Worm (Caenorhabditis elegans) whole organism, L4 larva: ENCODE measurements around the gene spc-2.

Experiments used
- D1046.2 ChIP-seq: fragments of 200-800 bp; sonication (Bioruptor generic); IDR thresholded peaks from 2 replicates; pipeline ENCODE4 v1.3.6; 2022; ENCODE audit warnings: missing genetic modification characterization, missing compliant biosample characterization
- F26F4.8 ChIP-seq: fragments of 200-800 bp; sonication (Bioruptor generic); conservative IDR thresholded peaks from 2 replicates; pipeline ENCODE4 v1.3.6; 2022; ENCODE audit warnings: missing genetic modification characterization, missing compliant biosample characterization
- F49E8.2 ChIP-seq: sonication (generic microtip); optimal IDR thresholded peaks from 2 replicates; lab custom pipeline; 2016; ENCODE audit warnings: missing compliant biosample characterization, mild to moderate bottlenecking, missing genetic modification characterization, borderline replicate concordance
- R02D3.7 ChIP-seq: fragments of 150-350 bp; sonication (generic microtip); optimal IDR thresholded peaks from 3 replicates; lab custom pipeline; 2014; ENCODE audit warnings: missing biosample characterization, missing genetic modification characterization
- T20F7.1 ChIP-seq: fragments of 200-800 bp; sonication (Bioruptor generic); optimal IDR thresholded peaks from 2 replicates; lab custom pipeline; 2018; ENCODE audit warnings: mild to moderate bottlenecking, missing genetic modification characterization, missing compliant biosample characterization
- Y105C5A.15 ChIP-seq: fragments of 200-800 bp; sonication (Bioruptor generic); IDR thresholded peaks from 2 replicates; pipeline ENCODE4 v1.3.6; 2022; ENCODE audit warnings: missing genetic modification characterization, missing compliant biosample characterization
- Y48G9A.11 ChIP-seq: fragments of 200-800 bp; sonication (Bioruptor generic); IDR thresholded peaks from 2 replicates; pipeline ENCODE4 v1.3.6; 2022; ENCODE audit warnings: missing genetic modification reagents, missing genetic modification characterization, missing compliant biosample characterization
- Y75B8A.6 ChIP-seq: fragments of 200-800 bp; sonication (Bioruptor generic); IDR thresholded peaks from 2 replicates; pipeline ENCODE4 v1.3.6; 2022; ENCODE audit warnings: missing genetic modification reagents, missing genetic modification characterization, missing compliant biosample characterization
- ama-1 ChIP-seq: fragments of 150-350 bp; optimal IDR thresholded peaks from 2 replicates; lab custom pipeline; 2014; ENCODE audit warnings: inconsistent platforms, mixed read lengths
- arid-1 ChIP-seq: fragments of 200-800 bp; sonication (Bioruptor generic); conservative IDR thresholded peaks from 2 replicates; pipeline ENCODE4 v1.3.6; 2022; ENCODE audit warnings: missing genetic modification reagents, missing genetic modification characterization, missing compliant biosample characterization
- attf-4 ChIP-seq: sonication (generic microtip); optimal IDR thresholded peaks from 3 replicates; lab custom pipeline; 2017; ENCODE audit warnings: missing biosample characterization, missing genetic modification characterization
- ceh-28 ChIP-seq: fragments of 150-350 bp; optimal IDR thresholded peaks from 2 replicates; lab custom pipeline; 2014; ENCODE audit warnings: missing biosample characterization, missing genetic modification reagents, missing genetic modification characterization
- ceh-32 ChIP-seq: sonication (generic microtip); optimal IDR thresholded peaks from 2 replicates; lab custom pipeline; 2016; ENCODE audit warnings: mild to moderate bottlenecking, missing genetic modification characterization, missing compliant biosample characterization; ENCODE audit not compliant: poor library complexity
- ceh-44 ChIP-seq: fragments of 200-800 bp; sonication (Bioruptor generic); IDR thresholded peaks from 2 replicates; pipeline ENCODE4 v1.3.6; 2022; ENCODE audit warnings: missing genetic modification reagents, missing genetic modification characterization, missing compliant biosample characterization
- ceh-62 ChIP-seq: sonication (generic microtip); optimal IDR thresholded peaks from 2 replicates; lab custom pipeline; 2017; ENCODE audit warnings: missing biosample characterization, missing genetic modification characterization
- ceh-82 ChIP-seq: sonication (generic microtip); optimal IDR thresholded peaks from 2 replicates; lab custom pipeline; 2017; ENCODE audit warnings: missing biosample characterization, missing genetic modification characterization
- cey-2 ChIP-seq: sonication (generic microtip); optimal IDR thresholded peaks from 3 replicates; lab custom pipeline; 2017; ENCODE audit warnings: missing genetic modification characterization, mild to moderate bottlenecking, missing compliant biosample characterization, antibody characterized with exemption, borderline replicate concordance; ENCODE audit not compliant: insufficient read depth
- dmd-8 ChIP-seq: fragments of 200-800 bp; sonication (Bioruptor generic); IDR thresholded peaks from 2 replicates; pipeline ENCODE4 v1.3.6; 2022; ENCODE audit warnings: missing genetic modification characterization, missing compliant biosample characterization
- dmd-9 ChIP-seq: fragments of 200-800 bp; sonication (Bioruptor generic); IDR thresholded peaks from 2 replicates; pipeline ENCODE4 v1.3.6; 2022; ENCODE audit warnings: missing genetic modification reagents, missing genetic modification characterization, missing compliant biosample characterization
- egl-27 ChIP-seq: sonication (generic microtip); optimal IDR thresholded peaks from 3 replicates; lab custom pipeline; 2017; ENCODE audit warnings: missing biosample characterization, missing genetic modification reagents, missing genetic modification characterization
- fos-1 ChIP-seq: fragments of 150-350 bp; optimal IDR thresholded peaks from 2 replicates; lab custom pipeline; 2014; ENCODE audit warnings: missing biosample characterization, missing genetic modification characterization
- hlh-11 ChIP-seq: fragments of 200-800 bp; sonication (Bioruptor generic); optimal IDR thresholded peaks from 2 replicates; lab custom pipeline; 2018; ENCODE audit warnings: mild to moderate bottlenecking, missing genetic modification characterization, missing compliant biosample characterization
- jun-1 ChIP-seq: fragments of 150-350 bp; optimal IDR thresholded peaks from 2 replicates; lab custom pipeline; 2014; ENCODE audit warnings: missing biosample characterization, missing genetic modification reagents, missing genetic modification characterization
- lin-15B ChIP-seq: fragments of 150-350 bp; sonication (generic microtip); optimal IDR thresholded peaks from 3 replicates; lab custom pipeline; 2014; ENCODE audit warnings: missing biosample characterization, missing genetic modification characterization
- lin-38 ChIP-seq: fragments of 200-800 bp; sonication (Bioruptor generic); IDR thresholded peaks from 2 replicates; pipeline ENCODE4 v1.3.6; 2022; ENCODE audit warnings: missing genetic modification reagents, missing genetic modification characterization, missing compliant biosample characterization
- lir-3 ChIP-seq: sonication (generic microtip); optimal IDR thresholded peaks from 2 replicates; lab custom pipeline; 2016; ENCODE audit warnings: mild to moderate bottlenecking, missing genetic modification characterization, missing compliant biosample characterization
- lsy-2 ChIP-seq, 2 experiments: fragments of 150-350 bp in 1 of 2; sonication (generic microtip) in 1 of 2; optimal IDR thresholded peaks; 2 replicates each; lab custom pipeline; 2014 to 2017; ENCODE audit warnings: missing biosample characterization in 2 of 2, missing genetic modification characterization in 2 of 2
- madf-9 ChIP-seq: fragments of 200-800 bp; sonication (Bioruptor generic); conservative IDR thresholded peaks from 2 replicates; pipeline ENCODE4 v1.3.6; 2022; ENCODE audit warnings: missing genetic modification reagents, missing genetic modification characterization, missing compliant biosample characterization
- mdl-1 ChIP-seq, 2 experiments: fragments of 150-350 bp in 1 of 2; sonication (generic microtip) in 1 of 2; optimal IDR thresholded peaks; 2 replicates each; lab custom pipeline; 2014 to 2017; ENCODE audit warnings: missing biosample characterization in 2 of 2, missing genetic modification characterization in 2 of 2
- mdt-29 ChIP-seq: fragments of 200-800 bp; sonication (Bioruptor generic); IDR thresholded peaks from 2 replicates; pipeline ENCODE4 v1.3.6; 2022; ENCODE audit warnings: missing genetic modification reagents, missing genetic modification characterization, missing compliant biosample characterization
- mep-1 ChIP-seq: fragments of 150-350 bp; sonication (generic microtip); optimal IDR thresholded peaks from 3 replicates; lab custom pipeline; 2014; ENCODE audit warnings: missing biosample characterization, missing genetic modification characterization
- mes-2 ChIP-seq: sonication (generic microtip); optimal IDR thresholded peaks from 2 replicates; lab custom pipeline; 2016; ENCODE audit warnings: missing genotype, mild to moderate bottlenecking, missing genetic modification characterization, missing compliant biosample characterization; ENCODE audit not compliant: poor library complexity, severe bottlenecking
- mxl-3 ChIP-seq: fragments of 200-800 bp; sonication (Bioruptor generic); optimal IDR thresholded peaks from 2 replicates; lab custom pipeline; 2018; ENCODE audit warnings: mild to moderate bottlenecking, missing genetic modification characterization, missing compliant biosample characterization
- nhr-102 ChIP-seq: sonication (generic microtip); optimal IDR thresholded peaks from 2 replicates; lab custom pipeline; 2016; ENCODE audit warnings: mild to moderate bottlenecking, missing genetic modification characterization, moderate library complexity, missing compliant biosample characterization
- nhr-237 ChIP-seq: sonication (generic microtip); optimal IDR thresholded peaks from 2 replicates; lab custom pipeline; 2017; ENCODE audit warnings: missing biosample characterization, missing genetic modification characterization
- nhr-25 ChIP-seq: sonication (generic microtip); optimal IDR thresholded peaks from 2 replicates; lab custom pipeline; 2017; ENCODE audit warnings: missing genetic modification characterization, mild to moderate bottlenecking, missing compliant biosample characterization, antibody characterized with exemption, moderate library complexity, borderline replicate concordance; ENCODE audit not compliant: insufficient read depth
- nhr-48 ChIP-seq: sonication (generic microtip); optimal IDR thresholded peaks from 2 replicates; lab custom pipeline; 2016; ENCODE audit warnings: mild to moderate bottlenecking, missing genetic modification characterization, missing compliant biosample characterization
- nhr-6 ChIP-seq: fragments of 150-350 bp; optimal IDR thresholded peaks from 2 replicates; lab custom pipeline; 2014; ENCODE audit warnings: missing biosample characterization, missing genetic modification characterization
- nhr-76 ChIP-seq: fragments of 150-350 bp; optimal IDR thresholded peaks from 2 replicates; lab custom pipeline; 2014; ENCODE audit warnings: missing biosample characterization, missing genetic modification characterization
- nhr-77 ChIP-seq: fragments of 150-350 bp; optimal IDR thresholded peaks from 2 replicates; lab custom pipeline; 2014; ENCODE audit warnings: missing biosample characterization, missing genetic modification characterization
- pha-4 ChIP-seq, 2 experiments: fragments of 150-350 bp in 1 of 2; fragments of 200-800 bp in 1 of 2; sonication (Bioruptor generic) in 1 of 2; IDR thresholded peaks in 1 of 2; optimal IDR thresholded peaks in 1 of 2; 2 replicates each; pipeline versions ENCODE4 v1.3.6 to Lab custom; 2014 to 2022; ENCODE audit warnings: missing genetic modification characterization in 2 of 2, missing genetic modification reagents in 2 of 2, missing biosample characterization in 1 of 2, missing compliant biosample characterization in 1 of 2
- set-16 ChIP-seq: fragments of 200-800 bp; sonication (Bioruptor generic); IDR thresholded peaks from 2 replicates; pipeline ENCODE4 v1.3.6; 2022; ENCODE audit warnings: missing genetic modification reagents, missing genetic modification characterization, missing compliant biosample characterization
- skn-1 ChIP-seq: fragments of 150-350 bp; optimal IDR thresholded peaks from 2 replicates; lab custom pipeline; 2014; ENCODE audit warnings: missing biosample characterization, missing genetic modification characterization
- snpc-1.2 ChIP-seq: fragments of 200-800 bp; sonication (Bioruptor generic); IDR thresholded peaks from 2 replicates; pipeline ENCODE4 v1.3.6; 2022; ENCODE audit warnings: missing genetic modification reagents, missing genetic modification characterization, missing compliant biosample characterization
- tag-97 ChIP-seq: fragments of 200-800 bp; sonication (Bioruptor generic); IDR thresholded peaks from 2 replicates; pipeline ENCODE4 v1.3.6; 2022; ENCODE audit warnings: missing genetic modification characterization, missing compliant biosample characterization
- unc-62 ChIP-seq, 3 experiments: fragments of 150-350 bp in 1 of 3; sonication (generic microtip); optimal IDR thresholded peaks in 2 of 3; peaks in 1 of 3; 1 replicate in 1 of 3; 2 replicates in 2 of 3; lab custom pipeline; 2014 to 2017; ENCODE audit warnings: missing biosample characterization in 3 of 3, missing genetic modification characterization in 3 of 3, missing genetic modification reagents in 3 of 3, missing genotype in 1 of 3
- zip-11 ChIP-seq: fragments of 200-800 bp; sonication (Bioruptor generic); IDR thresholded peaks from 2 replicates; pipeline ENCODE4 v1.3.6; 2022; ENCODE audit warnings: missing genetic modification characterization, missing compliant biosample characterization
- zip-2 ChIP-seq: fragments of 150-350 bp; optimal IDR thresholded peaks from 2 replicates; lab custom pipeline; 2014; ENCODE audit warnings: missing biosample characterization, missing genetic modification characterization
- ztf-7 ChIP-seq: fragments of 150-350 bp; optimal IDR thresholded peaks from 2 replicates; lab custom pipeline; 2014; ENCODE audit warnings: missing biosample characterization, missing genetic modification characterization

Gene spc-2

ce11 chrIII:8163788-8164423 is 17.8 kb upstream of the spc-2 start, which contains the start of gene prp-8 (continued):
- TF ChIP-seq nhr-25 (tag; lab: Kevin White, UChicago) (peak; percentile 87), tag-97 (GFP tag; lab: Robert Waterston, UW) (no peak), fos-1 (tag; lab: Kevin White, UChicago) (no peak), snpc-1.2 (GFP tag; lab: Robert Waterston, UW) (0 out of 2 replicates have a peak, but pooled peaks have one; percentile 23), egl-27 (tag; lab: Kevin White, UChicago) (no peak), nhr-48 (tag; lab: Kevin White, UChicago) (peak; percentile 16), madf-9 (GFP tag; lab: Robert Waterston, UW) (no peak), D1046.2 (GFP tag; lab: Robert Waterston, UW) (no peak), zip-2 (tag; lab: Kevin White, UChicago) (no peak), nhr-6 (peak; percentile 89), zip-11 (GFP tag; lab: Robert Waterston, UW) (no peak), mdt-29 (GFP tag; lab: Robert Waterston, UW) (no peak), dmd-9 (GFP tag; lab: Robert Waterston, UW) (peak; percentile 50; the same call in 1 of the 2 replicates), skn-1 (tag; lab: Kevin White, UChicago) (no peak), arid-1 (peak; percentile 74), ceh-82 (tag; lab: Kevin White, UChicago) (no peak), R02D3.7 (tag; lab: Kevin White, UChicago) (no peak), ceh-62 (tag; lab: Kevin White, UChicago) (no peak), dmd-8 (GFP tag; lab: Robert Waterston, UW) (no peak), nhr-77 (tag; lab: Kevin White, UChicago) (peak; percentile 69), hlh-11 (tag; lab: Kevin White, UChicago) (peak; percentile 83), mes-2 (tag; lab: Kevin White, UChicago) (peak; percentile 95), mep-1 (peak; percentile 90), nhr-237 (no peak), cey-2 (tag; lab: Kevin White, UChicago) (no peak), lir-3 (tag; lab: Kevin White, UChicago) (no peak), F26F4.8 (GFP tag; lab: Robert Waterston, UW) (no peak), set-16 (GFP tag; lab: Robert Waterston, UW) (no peak), nhr-76 (tag; lab: Kevin White, UChicago) (no peak), nhr-102 (peak; percentile 20), ama-1 (lab: Kevin White, UChicago) (peak; percentile 78), Y105C5A.15 (no peak), unc-62 (GFP tag; optimal IDR thresholded peaks at IDR 0.05 in 1 of 2; lab: Kevin White, UChicago) (peak in 1 of 2 experiments; percentile 98), unc-62 (tag; optimal IDR thresholded peaks at IDR 0.05; lab: Kevin White, UChicago) (no peak), ceh-32 (no peak), jun-1 (no peak), ceh-44 (GFP tag; lab: Robert Waterston, UW) (no peak), pha-4 (GFP tag; IDR thresholded peaks at IDR 0.05; lab: Robert Waterston, UW) (no peak), pha-4 (tag; optimal IDR thresholded peaks at IDR 0.05; lab: Kevin White, UChicago) (peak; percentile 94), mxl-3 (GFP tag; lab: Kevin White, UChicago) (peak; percentile 67), mdl-1 (tag; optimal IDR thresholded peaks at IDR 0.05; lab: Kevin White, UChicago) (no peak), Y48G9A.11 (peak; percentile 95), F49E8.2 (tag; lab: Kevin White, UChicago) (no peak), ztf-7 (tag; lab: Kevin White, UChicago) (no peak), T20F7.1 (GFP tag; lab: Kevin White, UChicago) (peak; percentile 99), lsy-2 (tag; optimal IDR thresholded peaks at IDR 0.05; lab: Kevin White, UChicago) (peak; percentile 94 to 99), lin-38 (GFP tag; lab: Robert Waterston, UW) (peak; percentile 79), lin-15B (tag; lab: Kevin White, UChicago) (peak; percentile 29), Y75B8A.6 (GFP tag; lab: Robert Waterston, UW) (peak; percentile 58; the same call in 1 of the 2 replicates), ceh-28 (peak; percentile 77), attf-4 (tag; lab: Kevin White, UChicago) (no peak)
